Fruit fly (Drosophila melanogaster) whole organism, embryonic: ENCODE data around the gene CG11703.

ENCODE experiments used
- NC2α ChIP-seq: fragments of 200-800 bp; sonication (Bioruptor generic); optimal IDR thresholded peaks from 2 replicates; lab custom pipeline; 2016; ENCODE audit warnings: missing biosample characterization, missing genetic modification characterization
- ac ChIP-seq: fragments of 200-800 bp; sonication (Bioruptor generic); optimal IDR thresholded peaks from 3 replicates; lab custom pipeline; 2017; ENCODE audit warnings: missing biosample characterization, mild to moderate bottlenecking, missing genetic modification characterization

- TF ChIP-seq NC2α (GFP tag; lab: Kevin White, UChicago) (no peak), ac (GFP tag; lab: Kevin White, UChicago) (no peak)
Measured at dm6 chr3R:19253975-19254374, 26.0 kb upstream of the CG11703 start.
